Worm (Caenorhabditis elegans) whole organism, L4 larva: Measurements from ENCODE around the gene F28A12.10.

Source experiments
- F26F4.8 ChIP-seq: fragments of 200-800 bp; sonication (Bioruptor generic); conservative IDR thresholded peaks from 2 replicates; pipeline ENCODE4 v1.3.6; 2022; ENCODE audit warnings: missing genetic modification characterization, missing compliant biosample characterization
- F37D6.2 ChIP-seq: sonication (generic microtip); optimal IDR thresholded peaks from 2 replicates; lab custom pipeline; 2016; ENCODE audit warnings: mild to moderate bottlenecking, missing genetic modification characterization, missing compliant biosample characterization
- R02D3.7 ChIP-seq: fragments of 150-350 bp; sonication (generic microtip); optimal IDR thresholded peaks from 3 replicates; lab custom pipeline; 2014; ENCODE audit warnings: missing biosample characterization, missing genetic modification characterization
- T26A8.4 ChIP-seq: fragments of 200-800 bp; sonication (Bioruptor generic); IDR thresholded peaks from 2 replicates; pipeline ENCODE4 v1.3.6; 2022; ENCODE audit warnings: missing genetic modification characterization, missing compliant biosample characterization
- Y75B8A.6 ChIP-seq: fragments of 200-800 bp; sonication (Bioruptor generic); IDR thresholded peaks from 2 replicates; pipeline ENCODE4 v1.3.6; 2022; ENCODE audit warnings: missing genetic modification reagents, missing genetic modification characterization, missing compliant biosample characterization
- ZK337.2 ChIP-seq: fragments of 200-800 bp; sonication (Bioruptor generic); IDR thresholded peaks from 2 replicates; pipeline ENCODE4 v1.3.6; 2022; ENCODE audit warnings: missing genetic modification reagents, missing genetic modification characterization, missing compliant biosample characterization
- ZK546.5 ChIP-seq, 2 experiments: sonication (generic microtip); optimal IDR thresholded peaks; 2 replicates each; lab custom pipeline; 2017; ENCODE audit warnings: missing biosample characterization in 2 of 2, missing genetic modification characterization in 2 of 2
- aly-2 ChIP-seq: sonication (generic microtip); optimal IDR thresholded peaks from 2 replicates; lab custom pipeline; 2018; ENCODE audit warnings: missing biosample characterization, missing genetic modification characterization
- ceh-20 ChIP-seq: fragments of 200-800 bp; sonication (Bioruptor generic); IDR thresholded peaks from 2 replicates; pipeline ENCODE4 v1.3.6; 2022; ENCODE audit warnings: missing genetic modification reagents, missing genetic modification characterization, missing compliant biosample characterization
- daf-16 ChIP-seq, 3 experiments: sonication (generic microtip); optimal IDR thresholded peaks; 2 replicates each; lab custom pipeline; 2016 to 2017; ENCODE audit warnings: missing genetic modification characterization in 3 of 3, missing genetic modification reagents in 3 of 3, mild to moderate bottlenecking in 2 of 3, missing compliant biosample characterization in 2 of 3, missing biosample characterization in 1 of 3, moderate library complexity in 1 of 3
- dmd-8 ChIP-seq: fragments of 200-800 bp; sonication (Bioruptor generic); IDR thresholded peaks from 2 replicates; pipeline ENCODE4 v1.3.6; 2022; ENCODE audit warnings: missing genetic modification characterization, missing compliant biosample characterization
- dpl-1 ChIP-seq: fragments of 150-350 bp; optimal IDR thresholded peaks from 2 replicates; lab custom pipeline; 2014; ENCODE audit warnings: missing biosample characterization, missing genetic modification reagents, missing genetic modification characterization
- egl-43 ChIP-seq: fragments of 200-800 bp; sonication (Bioruptor generic); IDR thresholded peaks from 2 replicates; pipeline ENCODE4 v1.3.6; 2022; ENCODE audit warnings: missing genetic modification reagents, missing genetic modification characterization, missing compliant biosample characterization
- fkh-10 ChIP-seq: fragments of 150-350 bp; optimal IDR thresholded peaks from 2 replicates; lab custom pipeline; 2014; ENCODE audit warnings: missing biosample characterization, missing genetic modification reagents, missing genetic modification characterization
- gei-8 ChIP-seq: fragments of 200-800 bp; sonication (Bioruptor generic); optimal IDR thresholded peaks from 2 replicates; lab custom pipeline; 2018; ENCODE audit warnings: mild to moderate bottlenecking, missing genetic modification characterization, missing compliant biosample characterization
- hlh-11 ChIP-seq: fragments of 200-800 bp; sonication (Bioruptor generic); optimal IDR thresholded peaks from 2 replicates; lab custom pipeline; 2018; ENCODE audit warnings: mild to moderate bottlenecking, missing genetic modification characterization, missing compliant biosample characterization
- hlh-30 ChIP-seq: sonication (generic microtip); optimal IDR thresholded peaks from 2 replicates; lab custom pipeline; 2017; ENCODE audit warnings: antibody characterized with exemption, mild to moderate bottlenecking, missing genetic modification characterization, missing compliant biosample characterization; ENCODE audit not compliant: insufficient read depth
- hmg-1.1 ChIP-seq: fragments of 200-800 bp; sonication (Bioruptor generic); IDR thresholded peaks from 2 replicates; pipeline ENCODE4 v1.3.6; 2022; ENCODE audit warnings: missing genetic modification reagents, missing genetic modification characterization, missing compliant biosample characterization
- lin-15B ChIP-seq: fragments of 150-350 bp; sonication (generic microtip); optimal IDR thresholded peaks from 3 replicates; lab custom pipeline; 2014; ENCODE audit warnings: missing biosample characterization, missing genetic modification characterization
- lin-38 ChIP-seq: fragments of 200-800 bp; sonication (Bioruptor generic); IDR thresholded peaks from 2 replicates; pipeline ENCODE4 v1.3.6; 2022; ENCODE audit warnings: missing genetic modification reagents, missing genetic modification characterization, missing compliant biosample characterization
- lsy-2 ChIP-seq, 2 experiments: fragments of 150-350 bp in 1 of 2; sonication (generic microtip) in 1 of 2; optimal IDR thresholded peaks; 2 replicates each; lab custom pipeline; 2014 to 2017; ENCODE audit warnings: missing biosample characterization in 2 of 2, missing genetic modification characterization in 2 of 2
- mdt-29 ChIP-seq: fragments of 200-800 bp; sonication (Bioruptor generic); IDR thresholded peaks from 2 replicates; pipeline ENCODE4 v1.3.6; 2022; ENCODE audit warnings: missing genetic modification reagents, missing genetic modification characterization, missing compliant biosample characterization
- mep-1 ChIP-seq: fragments of 150-350 bp; sonication (generic microtip); optimal IDR thresholded peaks from 3 replicates; lab custom pipeline; 2014; ENCODE audit warnings: missing biosample characterization, missing genetic modification characterization
- mes-2 ChIP-seq: sonication (generic microtip); optimal IDR thresholded peaks from 2 replicates; lab custom pipeline; 2016; ENCODE audit warnings: missing genotype, mild to moderate bottlenecking, missing genetic modification characterization, missing compliant biosample characterization; ENCODE audit not compliant: poor library complexity, severe bottlenecking
- nhr-10 ChIP-seq: fragments of 150-350 bp; optimal IDR thresholded peaks from 2 replicates; lab custom pipeline; 2014; ENCODE audit warnings: missing biosample characterization, missing genetic modification characterization
- nhr-41 ChIP-seq: fragments of 200-800 bp; sonication (Bioruptor generic); IDR thresholded peaks from 2 replicates; pipeline ENCODE4 v1.3.6; 2022; ENCODE audit warnings: missing genetic modification reagents, missing genetic modification characterization, missing compliant biosample characterization
- nhr-48 ChIP-seq: sonication (generic microtip); optimal IDR thresholded peaks from 2 replicates; lab custom pipeline; 2016; ENCODE audit warnings: mild to moderate bottlenecking, missing genetic modification characterization, missing compliant biosample characterization
- nhr-6 ChIP-seq: fragments of 150-350 bp; optimal IDR thresholded peaks from 2 replicates; lab custom pipeline; 2014; ENCODE audit warnings: missing biosample characterization, missing genetic modification characterization
- pha-4 ChIP-seq, 2 experiments: fragments of 150-350 bp in 1 of 2; fragments of 200-800 bp in 1 of 2; sonication (Bioruptor generic) in 1 of 2; IDR thresholded peaks in 1 of 2; optimal IDR thresholded peaks in 1 of 2; 2 replicates each; pipeline versions ENCODE4 v1.3.6 to Lab custom; 2014 to 2022; ENCODE audit warnings: missing genetic modification characterization in 2 of 2, missing genetic modification reagents in 2 of 2, missing biosample characterization in 1 of 2, missing compliant biosample characterization in 1 of 2
- php-3 ChIP-seq: fragments of 200-800 bp; sonication (Bioruptor generic); IDR thresholded peaks from 2 replicates; pipeline ENCODE4 v1.3.6; 2022; ENCODE audit warnings: missing genetic modification reagents, missing genetic modification characterization, missing compliant biosample characterization
- pqm-1 ChIP-seq: sonication (generic microtip); optimal IDR thresholded peaks from 2 replicates; lab custom pipeline; 2017; ENCODE audit warnings: missing biosample characterization, missing genetic modification characterization
- saeg-2 ChIP-seq: fragments of 200-800 bp; sonication (Bioruptor generic); IDR thresholded peaks from 2 replicates; pipeline ENCODE4 v1.3.6; 2022; ENCODE audit warnings: missing genetic modification reagents, missing genetic modification characterization, missing compliant biosample characterization
- set-16 ChIP-seq: fragments of 200-800 bp; sonication (Bioruptor generic); IDR thresholded peaks from 2 replicates; pipeline ENCODE4 v1.3.6; 2022; ENCODE audit warnings: missing genetic modification reagents, missing genetic modification characterization, missing compliant biosample characterization
- skn-1 ChIP-seq: fragments of 150-350 bp; optimal IDR thresholded peaks from 2 replicates; lab custom pipeline; 2014; ENCODE audit warnings: missing biosample characterization, missing genetic modification characterization
- unc-62 ChIP-seq, 3 experiments: fragments of 150-350 bp in 1 of 3; sonication (generic microtip); optimal IDR thresholded peaks in 2 of 3; peaks in 1 of 3; 1 replicate in 1 of 3; 2 replicates in 2 of 3; lab custom pipeline; 2014 to 2017; ENCODE audit warnings: missing biosample characterization in 3 of 3, missing genetic modification characterization in 3 of 3, missing genetic modification reagents in 3 of 3, missing genotype in 1 of 3

Gene F28A12.10

DNA sequence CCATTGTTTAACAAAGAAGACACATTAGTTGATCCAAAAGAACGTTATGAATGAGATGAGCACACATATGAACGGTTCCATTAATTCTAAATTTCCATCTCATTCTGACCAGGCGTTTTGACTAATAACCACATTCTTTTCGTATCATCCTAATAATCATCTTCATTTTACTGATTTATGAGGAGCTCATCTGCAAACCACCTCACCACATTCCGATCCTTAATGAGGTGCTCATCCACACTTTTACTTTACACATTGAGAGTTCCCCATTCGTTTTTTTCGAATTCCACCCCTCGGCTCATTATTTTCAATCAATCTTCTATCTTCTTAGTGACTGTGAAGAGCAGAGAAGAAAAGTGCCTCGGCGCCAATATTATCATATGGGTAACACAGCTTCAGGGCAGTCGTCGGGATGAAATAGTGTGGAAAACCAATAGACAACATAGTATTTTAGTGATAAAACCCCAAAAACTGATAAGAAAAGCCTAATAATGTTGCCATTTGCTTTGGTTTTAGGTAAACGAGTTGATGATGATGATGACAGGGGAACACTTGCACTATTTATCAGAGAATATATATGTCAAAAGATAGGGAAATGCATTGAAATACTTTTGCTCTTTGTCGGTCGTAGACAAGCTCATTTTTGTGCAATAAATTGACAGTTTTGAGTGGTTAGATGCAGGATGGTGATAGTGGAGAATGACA is 13.6 kb upstream of the F28A12.10 start (continued):
- TF ChIP-seq mdt-29 (no peak), hmg-1.1 (no peak), nhr-41 (peak; percentile 78; the same call in 1 of the 2 replicates), F26F4.8 (GFP tag; lab: Robert Waterston, UW) (no peak), mes-2 (tag; lab: Kevin White, UChicago) (peak; percentile 27), nhr-6 (tag; lab: Kevin White, UChicago) (peak; percentile 22), F37D6.2 (tag; lab: Kevin White, UChicago) (no peak), daf-16 (GFP tag; optimal IDR thresholded peaks at IDR 0.05; lab: Kevin White, UChicago) (peak in 1 of 2 experiments; percentile 94), daf-16 (tag; optimal IDR thresholded peaks at IDR 0.05; lab: Kevin White, UChicago) (peak; percentile 99), hlh-11 (tag; lab: Kevin White, UChicago) (peak; percentile 98), egl-43 (no peak), unc-62 (GFP tag; optimal IDR thresholded peaks at IDR 0.05 in 1 of 2; lab: Kevin White, UChicago) (peak; percentile 88 to 96), unc-62 (tag; optimal IDR thresholded peaks at IDR 0.05; lab: Kevin White, UChicago) (no peak), gei-8 (GFP tag; lab: Kevin White, UChicago) (peak; percentile 92), nhr-10 (tag; lab: Kevin White, UChicago) (peak; percentile 55), dpl-1 (GFP tag; lab: Kevin White, UChicago) (no peak), php-3 (GFP tag; lab: Robert Waterston, UW) (peak; percentile 99), lin-38 (no peak), pha-4 (GFP tag; IDR thresholded peaks at IDR 0.05; lab: Robert Waterston, UW) (peak; percentile 85; the same call in 1 of the 2 replicates), pha-4 (tag; optimal IDR thresholded peaks at IDR 0.05; lab: Kevin White, UChicago) (peak; percentile 23), ZK337.2 (GFP tag; lab: Robert Waterston, UW) (no peak), lin-15B (no peak), mep-1 (tag; lab: Kevin White, UChicago) (peak; percentile 56), aly-2 (tag; lab: Kevin White, UChicago) (no peak), Y75B8A.6 (GFP tag; lab: Robert Waterston, UW) (no peak), set-16 (GFP tag; lab: Robert Waterston, UW) (no peak), fkh-10 (GFP tag; lab: Kevin White, UChicago) (no peak), lsy-2 (tag; optimal IDR thresholded peaks at IDR 0.05; lab: Kevin White, UChicago) (peak in 1 of 2 experiments; percentile 56), ZK546.5 (tag; optimal IDR thresholded peaks at IDR 0.05; lab: Kevin White, UChicago) (no peak), R02D3.7 (tag; lab: Kevin White, UChicago) (no peak), saeg-2 (GFP tag; lab: Robert Waterston, UW) (0 out of 2 replicates have a peak, but pooled peaks have one; percentile 40), T26A8.4 (GFP tag; lab: Robert Waterston, UW) (0 out of 2 replicates have a peak, but pooled peaks have one; percentile 35), pqm-1 (peak; percentile 99), ceh-20 (GFP tag; lab: Robert Waterston, UW) (peak; percentile 78), nhr-48 (tag; lab: Kevin White, UChicago) (peak; percentile 94)

DNA sequence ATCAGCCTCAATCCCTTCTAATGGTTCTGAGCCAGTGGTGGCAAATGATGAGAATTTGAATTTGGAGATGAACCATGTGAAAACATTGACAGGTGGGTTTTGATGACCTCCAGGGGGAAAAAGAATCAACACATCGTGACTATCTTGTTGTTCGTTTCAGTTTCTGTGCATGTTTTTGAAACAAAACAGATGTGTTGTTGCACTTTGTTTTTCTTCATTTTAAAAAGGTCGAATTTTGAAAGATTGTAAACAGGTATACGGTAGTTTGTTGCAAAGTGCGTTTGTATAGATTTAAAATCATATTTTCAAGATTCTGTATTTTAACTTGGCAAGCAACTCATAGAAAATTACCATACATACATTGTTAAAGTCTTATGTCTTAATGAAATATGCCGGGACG is 12.8 kb upstream of the F28A12.10 start:
- TF ChIP-seq dmd-8 (GFP tag; lab: Robert Waterston, UW): no peak
- no peak for TF ChIP-seq skn-1 (tag; lab: Kevin White, UChicago)
- peak in 1 of 2 experiments; percentile 73 for TF ChIP-seq daf-16 (GFP tag; optimal IDR thresholded peaks at IDR 0.05; lab: Kevin White, UChicago)
- TF ChIP-seq daf-16 (tag; optimal IDR thresholded peaks at IDR 0.05; lab: Kevin White, UChicago): peak; percentile 68
- peak; percentile 15 for TF ChIP-seq hlh-30 (tag; lab: Kevin White, UChicago)
- no peak for TF ChIP-seq dpl-1 (GFP tag; lab: Kevin White, UChicago)
